Worm (Caenorhabditis elegans): ENCODE measurements around the gene C23H5.12.

The C23H5.12 gene

DNA sequence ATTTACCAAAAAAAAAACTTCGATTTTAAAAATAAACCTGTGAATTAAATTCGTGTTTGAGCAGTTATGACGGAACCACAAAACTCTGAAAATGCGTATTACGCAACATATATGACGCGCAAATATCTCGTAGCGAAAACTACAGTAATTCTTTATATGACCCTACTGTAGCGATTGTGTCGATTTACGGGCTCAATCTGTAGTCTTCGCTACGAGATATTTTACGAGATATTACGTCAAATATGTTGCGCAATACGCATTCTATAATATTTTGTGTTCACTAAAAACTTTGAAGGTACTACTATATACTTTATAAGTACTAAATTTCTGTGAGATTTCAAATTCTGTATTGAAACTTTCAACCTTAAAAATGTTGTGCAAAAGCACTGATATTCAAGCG, 4.2 kb downstream of the C23H5.12 start:
- TF ChIP-seq fos-1 (tag; optimal IDR thresholded peaks at IDR 0.05) (no peak), lin-39 (tag; optimal IDR thresholded peaks at IDR 0.05) (no peak), nhr-23 (tag; optimal IDR thresholded peaks at IDR 0.05) (no peak), skn-1 (tag; optimal IDR thresholded peaks at IDR 0.05) (no peak), ztf-4 (tag; optimal IDR thresholded peaks at IDR 0.05) (no peak), fkh-10 (GFP tag; optimal IDR thresholded peaks at IDR 0.05) (no peak), ceh-16 (tag; optimal IDR thresholded peaks at IDR 0.05) (no peak), hmg-11 (tag; optimal IDR thresholded peaks at IDR 0.05) (no peak), ceh-9 (tag; optimal IDR thresholded peaks at IDR 0.05) (no peak), zag-1 (tag; optimal IDR thresholded peaks at IDR 0.05) (no peak), lsy-12 (tag; optimal IDR thresholded peaks at IDR 0.05) (no peak), nhr-12 (tag; optimal IDR thresholded peaks at IDR 0.05) (no peak), nhr-25 (tag; optimal IDR thresholded peaks at IDR 0.05) (no peak), ama-1 (optimal IDR thresholded peaks at IDR 0.05) (no peak), egl-5 (tag; optimal IDR thresholded peaks at IDR 0.05) (no peak), nhr-28 (tag; optimal IDR thresholded peaks at IDR 0.05) (no peak), ceh-28 (tag; optimal IDR thresholded peaks at IDR 0.05) (no peak)

DNA sequence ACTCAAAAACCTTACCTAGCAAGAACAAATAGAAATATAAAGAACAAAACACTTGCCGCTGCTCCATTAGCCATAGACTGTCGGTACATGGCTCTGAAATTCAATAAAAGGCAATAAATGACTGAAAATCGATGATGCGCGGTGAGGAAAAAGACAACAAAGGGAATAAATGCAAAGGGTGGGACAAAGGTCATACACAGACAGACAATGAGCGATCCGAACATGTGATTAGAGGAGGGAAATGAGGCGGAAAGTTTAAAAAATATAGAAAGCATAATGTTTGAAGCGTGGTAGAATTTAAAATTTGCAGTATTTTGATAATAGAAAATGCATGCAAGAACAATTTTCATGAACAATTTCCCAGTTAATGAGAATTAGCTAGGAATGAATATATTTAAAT, 7.3 kb downstream of the C23H5.12 start, which contains the start of gene C54E4.12:
TSS of gene C54E4.12 (minus strand) at position 101 of the 400 bp plus-strand sequence.
- no peak for TF ChIP-seq nhr-25 (tag; optimal IDR thresholded peaks at IDR 0.05)
- TF ChIP-seq elt-1 (tag; optimal IDR thresholded peaks at IDR 0.05) = no peak
- no peak for TF ChIP-seq daf-12 (tag; optimal IDR thresholded peaks at IDR 0.05)
- no peak for TF ChIP-seq nhr-76 (tag; optimal IDR thresholded peaks at IDR 0.05)
- no peak for TF ChIP-seq lsy-12 (tag; optimal IDR thresholded peaks at IDR 0.05)
- no peak for TF ChIP-seq zag-1 (tag; optimal IDR thresholded peaks at IDR 0.05)
- TF ChIP-seq lin-15B (tag; optimal IDR thresholded peaks at IDR 0.05) = no peak
- no peak for TF ChIP-seq ceh-9 (tag; optimal IDR thresholded peaks at IDR 0.05)
- no peak for TF ChIP-seq nhr-77 (tag; optimal IDR thresholded peaks at IDR 0.05)

DNA sequence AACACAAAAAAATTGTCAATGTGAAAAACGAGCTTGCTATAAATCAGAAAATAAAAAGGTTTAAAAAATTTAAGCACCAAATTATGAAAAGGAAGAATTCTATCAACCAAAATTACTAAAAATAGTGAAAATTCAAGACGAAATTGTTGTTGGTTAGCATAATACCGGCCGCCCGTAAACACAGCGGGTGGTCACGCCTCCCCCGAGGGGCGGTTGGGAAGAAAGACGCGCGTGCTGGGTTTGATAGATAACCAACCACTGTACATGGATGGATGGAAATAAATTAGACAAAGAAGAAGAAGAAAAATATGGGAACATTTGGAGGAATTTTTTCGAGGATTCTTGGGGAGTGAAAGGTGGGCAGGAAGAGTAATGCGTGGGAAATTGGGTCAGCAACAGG, 9.0 kb downstream of the C23H5.12 start:
- TF ChIP-seq R02D3.7 (tag; optimal IDR thresholded peaks at IDR 0.05) (no peak), lin-39 (tag; optimal IDR thresholded peaks at IDR 0.05) (no peak), ama-1 (optimal IDR thresholded peaks at IDR 0.05) (no peak)

DNA sequence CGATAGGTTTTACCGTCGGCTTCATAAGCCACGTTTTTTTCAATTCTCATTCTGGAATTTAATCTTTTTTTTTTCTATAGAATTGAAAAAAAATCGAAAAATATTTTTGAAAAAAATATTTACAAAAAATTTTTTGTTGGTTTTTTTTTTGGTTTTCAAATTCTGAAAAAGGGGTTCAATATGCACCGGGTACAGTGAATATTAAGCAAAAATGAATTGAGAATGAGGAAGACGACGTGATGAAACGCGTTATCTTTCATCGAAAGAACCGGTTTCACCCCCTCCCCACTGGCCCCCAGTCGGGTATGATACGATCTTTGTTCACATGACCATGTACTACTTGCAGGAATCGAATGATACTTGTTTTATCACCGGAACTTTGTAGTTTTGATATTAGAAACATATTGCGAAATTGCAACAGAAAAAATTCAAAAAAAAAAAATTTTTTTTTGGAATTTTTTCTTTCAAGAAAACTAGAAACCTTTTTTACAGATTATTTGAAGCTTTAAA, 16.0 kb downstream of the C23H5.12 start, which contains the start of gene C54E4.5:
TSS of gene C54E4.5 (minus strand) at position 51 of the 510 bp plus-strand sequence.
- TF ChIP-seq egl-5 (tag; optimal IDR thresholded peaks at IDR 0.05) = no peak
- TF ChIP-seq ceh-28 (tag; optimal IDR thresholded peaks at IDR 0.05) = peak; percentile 16
- peak in 1 of 3 experiments; percentile 39 for TF ChIP-seq elt-3 (tag; optimal IDR thresholded peaks at IDR 0.05)
- TF ChIP-seq lsy-12 (tag; optimal IDR thresholded peaks at IDR 0.05) = no peak
- no peak for TF ChIP-seq fos-1 (tag; optimal IDR thresholded peaks at IDR 0.05)
- peak; percentile 69 for TF ChIP-seq nhr-25 (tag; optimal IDR thresholded peaks at IDR 0.05)
- peak; percentile 78 for TF ChIP-seq nhr-43 (tag; optimal IDR thresholded peaks at IDR 0.05; ENCODE audit: poor library complexity, severe bottlenecking)
- TF ChIP-seq lin-15B (tag; optimal IDR thresholded peaks at IDR 0.05) = no peak
- TF ChIP-seq eor-1 (tag; optimal IDR thresholded peaks at IDR 0.05) = no peak
- no peak for TF ChIP-seq nhr-237 (tag; optimal IDR thresholded peaks at IDR 0.05)
- TF ChIP-seq nhr-23 (tag; optimal IDR thresholded peaks at IDR 0.05) = peak; percentile 87
- TF ChIP-seq nhr-77 (tag; optimal IDR thresholded peaks at IDR 0.05) = no peak
- TF ChIP-seq elt-1 (tag; optimal IDR thresholded peaks at IDR 0.05) = peak; percentile 68

DNA sequence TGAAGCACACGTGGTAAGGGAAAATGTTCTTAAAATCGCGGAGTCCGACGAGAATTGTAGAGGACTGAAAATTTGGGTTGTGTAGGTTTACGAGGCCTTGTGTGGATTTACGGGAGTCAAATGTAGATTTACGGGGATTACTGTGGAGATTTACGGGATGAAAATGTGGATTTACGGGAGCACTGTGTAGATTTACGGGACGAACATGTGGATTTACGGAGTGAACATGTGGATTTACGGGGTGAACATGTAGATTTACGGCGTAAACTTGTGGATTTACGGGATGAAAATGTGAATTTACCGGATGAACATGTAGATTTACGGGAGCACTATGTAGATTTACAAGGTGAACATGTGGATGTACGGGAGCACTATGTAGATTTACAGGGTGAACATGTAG, 23.0 kb downstream of the C23H5.12 start:
- TF ChIP-seq nhr-43 (tag; optimal IDR thresholded peaks at IDR 0.05; ENCODE audit: poor library complexity, severe bottlenecking) (no peak), tbx-2 (tag; optimal IDR thresholded peaks at IDR 0.05) (no peak), nhr-12 (tag; optimal IDR thresholded peaks at IDR 0.05) (no peak), zag-1 (tag; optimal IDR thresholded peaks at IDR 0.05) (no peak), ceh-82 (tag; optimal IDR thresholded peaks at IDR 0.05) (no peak), skn-1 (tag; optimal IDR thresholded peaks at IDR 0.05) (no peak), mdl-1 (tag; optimal IDR thresholded peaks at IDR 0.05) (no peak), ceh-28 (tag; optimal IDR thresholded peaks at IDR 0.05) (no peak), R02D3.7 (tag; optimal IDR thresholded peaks at IDR 0.05) (no peak), snpc-4 (tag; optimal IDR thresholded peaks at IDR 0.05) (no peak), fos-1 (tag; optimal IDR thresholded peaks at IDR 0.05) (no peak), egl-27 (tag; optimal IDR thresholded peaks at IDR 0.05) (no peak), unc-62 (GFP tag; optimal IDR thresholded peaks at IDR 0.05) (no peak), lsy-12 (tag; optimal IDR thresholded peaks at IDR 0.05) (no peak), nhr-25 (tag; optimal IDR thresholded peaks at IDR 0.05) (no peak)
